Worm (Caenorhabditis elegans) whole organism, L3 larva: ENCODE measurements around the gene F22E12.1.

ENCODE experiments used
- ZK546.5 ChIP-seq: sonication (generic microtip); optimal IDR thresholded peaks from 2 replicates; lab custom pipeline; 2017; ENCODE audit warnings: missing biosample characterization, missing genetic modification characterization
- aly-2 ChIP-seq: fragments of 150-350 bp; optimal IDR thresholded peaks from 2 replicates; lab custom pipeline; 2014; ENCODE audit warnings: missing biosample characterization, missing genetic modification characterization
- ama-1 ChIP-seq: fragments of 150-350 bp; optimal IDR thresholded peaks from 2 replicates; lab custom pipeline; 2018
- ceh-16 ChIP-seq: sonication (generic microtip); optimal IDR thresholded peaks from 2 replicates; lab custom pipeline; 2017; ENCODE audit warnings: missing biosample characterization, missing genetic modification characterization
- ceh-28 ChIP-seq: fragments of 150-350 bp; optimal IDR thresholded peaks from 2 replicates; lab custom pipeline; 2014; ENCODE audit warnings: missing biosample characterization, missing genetic modification reagents, missing genetic modification characterization
- ceh-9 ChIP-seq: sonication (generic microtip); optimal IDR thresholded peaks from 2 replicates; lab custom pipeline; 2018; ENCODE audit warnings: missing biosample characterization, missing genetic modification characterization
- egl-27 ChIP-seq: sonication (generic microtip); optimal IDR thresholded peaks from 4 replicates; lab custom pipeline; 2017; ENCODE audit warnings: missing biosample characterization, missing genetic modification reagents, missing genetic modification characterization
- egl-5 ChIP-seq: fragments of 150-350 bp; optimal IDR thresholded peaks from 2 replicates; lab custom pipeline; 2017; ENCODE audit warnings: missing biosample characterization, missing genetic modification reagents, missing genetic modification characterization, inconsistent platforms
- elt-1 ChIP-seq: fragments of 150-350 bp; optimal IDR thresholded peaks from 2 replicates; lab custom pipeline; 2014; ENCODE audit warnings: missing biosample characterization, missing genetic modification characterization
- elt-2 ChIP-seq: sonication (generic microtip); optimal IDR thresholded peaks from 2 replicates; lab custom pipeline; 2016; ENCODE audit warnings: missing genetic modification reagents, mild to moderate bottlenecking, missing genetic modification characterization, missing compliant biosample characterization
- eor-1 ChIP-seq, 2 experiments: fragments of 150-350 bp; optimal IDR thresholded peaks; 2 replicates each; lab custom pipeline; 2014 to 2018; ENCODE audit warnings: missing biosample characterization in 2 of 2, missing genetic modification characterization in 2 of 2
- fkh-2 ChIP-seq: fragments of 150-350 bp; optimal IDR thresholded peaks from 2 replicates; lab custom pipeline; 2014; ENCODE audit warnings: missing biosample characterization, missing genetic modification reagents, missing genetic modification characterization
- fos-1 ChIP-seq: fragments of 150-350 bp; optimal IDR thresholded peaks from 2 replicates; lab custom pipeline; 2014; ENCODE audit warnings: missing biosample characterization, missing genetic modification characterization
- hmg-11 ChIP-seq: sonication (generic microtip); optimal IDR thresholded peaks from 2 replicates; lab custom pipeline; 2016; ENCODE audit warnings: missing genetic modification characterization, missing compliant biosample characterization
- jun-1 ChIP-seq: fragments of 150-350 bp; optimal IDR thresholded peaks from 2 replicates; lab custom pipeline; 2014; ENCODE audit warnings: missing biosample characterization, missing genetic modification reagents, missing genetic modification characterization
- lin-15B ChIP-seq: fragments of 150-350 bp; optimal IDR thresholded peaks from 2 replicates; lab custom pipeline; 2014; ENCODE audit warnings: missing biosample characterization, missing genetic modification characterization
- lsy-12 ChIP-seq: sonication (generic microtip); optimal IDR thresholded peaks from 2 replicates; lab custom pipeline; 2016; ENCODE audit warnings: mild to moderate bottlenecking, missing genetic modification characterization, missing compliant biosample characterization
- mdl-1 ChIP-seq: fragments of 150-350 bp; optimal IDR thresholded peaks from 2 replicates; lab custom pipeline; 2014; ENCODE audit warnings: missing biosample characterization, missing genetic modification characterization
- nfya-1 ChIP-seq: sonication (generic microtip); optimal IDR thresholded peaks from 2 replicates; lab custom pipeline; 2017; ENCODE audit warnings: missing genetic modification characterization, mild to moderate bottlenecking, missing compliant biosample characterization, antibody characterized with exemption, moderate library complexity; ENCODE audit not compliant: insufficient read depth
- nhr-23 ChIP-seq: fragments of 150-350 bp; optimal IDR thresholded peaks from 2 replicates; lab custom pipeline; 2014; ENCODE audit warnings: missing biosample characterization, missing genetic modification reagents, missing genetic modification characterization
- nhr-237 ChIP-seq: fragments of 150-350 bp; optimal IDR thresholded peaks from 2 replicates; lab custom pipeline; 2014; ENCODE audit warnings: missing biosample characterization, missing genetic modification characterization
- nhr-43 ChIP-seq: sonication (generic microtip); optimal IDR thresholded peaks from 2 replicates; lab custom pipeline; 2016; ENCODE audit warnings: mild to moderate bottlenecking, missing genetic modification characterization, missing compliant biosample characterization; ENCODE audit not compliant: poor library complexity, severe bottlenecking
- nhr-67 ChIP-seq: fragments of 150-350 bp; optimal IDR thresholded peaks from 2 replicates; lab custom pipeline; 2014; ENCODE audit warnings: missing biosample characterization, missing genetic modification characterization
- nhr-77 ChIP-seq: fragments of 150-350 bp; optimal IDR thresholded peaks from 2 replicates; lab custom pipeline; 2014; ENCODE audit warnings: missing biosample characterization, missing genetic modification characterization
- pha-4 ChIP-seq: fragments of 150-350 bp; optimal IDR thresholded peaks from 2 replicates; lab custom pipeline; 2014; ENCODE audit warnings: missing biosample characterization, missing genetic modification reagents, missing genetic modification characterization
- pqm-1 ChIP-seq: fragments of 150-350 bp; optimal IDR thresholded peaks from 2 replicates; lab custom pipeline; 2017; ENCODE audit warnings: missing biosample characterization, missing genetic modification characterization, inconsistent platforms
- sea-2 ChIP-seq: fragments of 150-350 bp; sonication (generic microtip); optimal IDR thresholded peaks from 4 replicates; lab custom pipeline; 2014; ENCODE audit warnings: missing biosample characterization, missing genetic modification reagents, missing genetic modification characterization
- skn-1 ChIP-seq: fragments of 150-350 bp; optimal IDR thresholded peaks from 2 replicates; lab custom pipeline; 2014; ENCODE audit warnings: missing biosample characterization, missing genetic modification characterization
- snpc-4 ChIP-seq: fragments of 150-350 bp; optimal IDR thresholded peaks from 2 replicates; lab custom pipeline; 2014; ENCODE audit warnings: missing biosample characterization, missing genetic modification characterization
- unc-62 ChIP-seq: fragments of 150-350 bp; sonication (generic microtip); optimal IDR thresholded peaks from 4 replicates; lab custom pipeline; 2014; ENCODE audit warnings: missing biosample characterization, missing genetic modification reagents, missing genetic modification characterization
- ztf-11 ChIP-seq: fragments of 150-350 bp; optimal IDR thresholded peaks from 2 replicates; lab custom pipeline; 2014; ENCODE audit warnings: missing biosample characterization, missing genetic modification characterization

Gene F22E12.1

DNA sequence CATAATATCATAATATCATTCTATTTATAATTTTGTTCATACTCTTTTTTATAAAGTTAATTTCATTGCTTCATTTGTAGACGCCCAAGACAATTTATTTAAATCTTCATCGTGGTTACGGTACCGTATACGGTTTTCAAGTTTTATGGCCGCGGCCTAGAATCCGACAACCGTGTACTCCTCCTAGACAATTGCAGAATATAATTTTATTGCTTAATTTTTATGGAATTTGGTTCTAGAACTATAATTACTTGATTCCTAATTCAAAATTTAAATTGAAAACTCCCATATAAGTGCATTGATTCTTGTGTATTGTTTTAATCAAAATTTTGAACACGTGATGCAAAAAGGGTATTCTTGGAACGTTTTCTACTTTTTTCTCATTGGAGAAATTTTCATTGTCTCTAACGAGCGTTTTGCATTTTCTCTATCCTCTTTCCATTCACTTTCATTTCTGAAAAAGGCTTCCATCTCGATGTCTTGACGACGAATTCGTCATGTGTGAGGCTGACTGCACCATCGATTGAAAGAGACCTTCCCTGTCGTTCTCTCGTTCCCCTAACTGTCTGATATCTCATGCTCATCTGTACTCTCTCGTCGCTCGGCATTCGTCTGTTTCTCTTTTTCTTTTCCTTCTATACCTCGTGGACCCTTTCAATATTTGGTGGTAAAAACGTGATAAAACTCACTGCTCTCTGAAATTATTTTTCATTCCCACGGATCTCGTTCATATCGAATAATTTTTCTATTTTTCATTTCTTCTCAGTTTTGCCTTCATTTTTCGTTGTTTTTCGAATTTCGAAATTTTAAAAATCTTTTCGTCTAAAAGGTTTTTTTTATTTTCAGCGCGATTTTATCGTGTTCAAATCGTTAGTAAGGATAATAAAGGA lies 15.8 kb downstream of the F22E12.1 start, which contains the start of gene pap-1:
Gene pap-1, plus strand, starts transcription at position 840 of the 890 bp plus-strand sequence.
- TF ChIP-seq ceh-28 (tag; lab: Kevin White, UChicago) (peak; percentile 76), nhr-237 (tag; lab: Kevin White, UChicago) (no peak), lin-15B (tag; lab: Kevin White, UChicago) (peak; percentile 1), pha-4 (tag; lab: Kevin White, UChicago) (peak; percentile 3), nfya-1 (tag; lab: Kevin White, UChicago) (peak; percentile 49), pqm-1 (tag; lab: Kevin White, UChicago) (no peak), elt-1 (tag; lab: Kevin White, UChicago) (no peak), mdl-1 (tag; lab: Kevin White, UChicago) (no peak), hmg-11 (tag; lab: Kevin White, UChicago) (peak; percentile 60), nhr-43 (tag; lab: Kevin White, UChicago) (peak; percentile 15), elt-2 (tag; lab: Kevin White, UChicago) (peak; percentile 21)

DNA sequence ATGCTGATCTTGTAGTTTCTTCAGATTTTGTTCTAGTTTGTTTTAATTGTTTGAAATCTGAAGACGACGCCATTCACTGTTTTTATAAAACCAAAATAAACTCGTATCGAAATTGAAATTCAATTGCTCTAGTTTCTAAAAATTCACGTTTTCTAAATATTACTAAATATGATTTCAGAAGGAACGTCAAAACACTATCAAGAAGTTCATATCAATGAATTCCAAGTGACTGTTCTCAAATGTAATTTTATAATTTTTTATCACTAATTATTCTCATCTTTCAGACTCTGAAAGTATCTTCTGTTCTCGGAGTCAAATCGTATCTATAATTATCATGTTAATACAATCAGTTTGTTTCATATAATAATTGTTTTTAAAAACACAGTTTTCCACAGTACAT lies 16.4 kb downstream of the F22E12.1 start, which contains the start of gene snf-10:
Gene snf-10, minus strand, starts transcription at position 101 of the 400 bp plus-strand sequence.
- no peak for TF ChIP-seq elt-2 (tag; lab: Kevin White, UChicago)
- TF ChIP-seq fos-1 (tag; lab: Kevin White, UChicago) = no peak
- TF ChIP-seq ceh-16 (tag; lab: Kevin White, UChicago) = no peak

DNA sequence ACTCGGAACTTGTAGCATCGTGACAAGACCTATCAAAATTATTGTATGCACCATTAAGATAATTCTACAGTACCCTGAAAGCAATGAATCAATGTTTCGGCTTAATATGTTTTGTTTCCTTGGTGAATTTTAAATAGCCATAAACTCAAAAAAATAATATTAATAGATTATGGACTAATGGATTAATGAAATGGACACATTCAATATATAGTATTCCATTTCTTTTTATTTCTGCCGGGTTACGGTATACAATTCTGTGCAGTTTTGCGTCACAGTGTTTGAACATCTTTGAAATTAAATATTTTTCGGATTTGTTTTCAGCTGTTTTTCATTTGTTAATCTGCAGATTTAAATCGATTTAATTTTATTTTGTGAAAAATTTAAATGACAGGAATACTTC lies 20.5 kb downstream of the F22E12.1 start, which contains the start of gene set-22:
Gene set-22, plus strand, starts transcription at position 301 of the 400 bp plus-strand sequence.
- TF ChIP-seq skn-1 (tag; lab: Kevin White, UChicago) (no peak), fkh-2 (tag; lab: Kevin White, UChicago) (no peak), ama-1 (lab: Kevin White, UChicago) (no peak), egl-27 (tag; lab: Kevin White, UChicago) (no peak), ceh-9 (no peak), nhr-67 (no peak), pqm-1 (tag; lab: Kevin White, UChicago) (no peak), ZK546.5 (tag; lab: Kevin White, UChicago) (no peak), nhr-43 (tag; lab: Kevin White, UChicago) (no peak), eor-1 (tag; optimal IDR thresholded peaks at IDR 0.05; lab: Kevin White, UChicago) (no peak), nhr-77 (no peak), nhr-237 (tag; lab: Kevin White, UChicago) (no peak), ztf-11 (no peak), unc-62 (no peak), lin-15B (tag; lab: Kevin White, UChicago) (no peak), snpc-4 (tag; lab: Kevin White, UChicago) (no peak), nhr-23 (tag; lab: Kevin White, UChicago) (no peak), egl-5 (tag; lab: Kevin White, UChicago) (no peak), lsy-12 (tag; lab: Kevin White, UChicago) (no peak), aly-2 (tag; lab: Kevin White, UChicago) (no peak)

ce11 chrV:10435198-10435597 lies 21.9 kb downstream of the F22E12.1 start:
- TF ChIP-seq jun-1 (tag; lab: Kevin White, UChicago) (no peak), pqm-1 (tag; lab: Kevin White, UChicago) (peak; percentile 50), elt-2 (tag; lab: Kevin White, UChicago) (peak; percentile 57)

DNA sequence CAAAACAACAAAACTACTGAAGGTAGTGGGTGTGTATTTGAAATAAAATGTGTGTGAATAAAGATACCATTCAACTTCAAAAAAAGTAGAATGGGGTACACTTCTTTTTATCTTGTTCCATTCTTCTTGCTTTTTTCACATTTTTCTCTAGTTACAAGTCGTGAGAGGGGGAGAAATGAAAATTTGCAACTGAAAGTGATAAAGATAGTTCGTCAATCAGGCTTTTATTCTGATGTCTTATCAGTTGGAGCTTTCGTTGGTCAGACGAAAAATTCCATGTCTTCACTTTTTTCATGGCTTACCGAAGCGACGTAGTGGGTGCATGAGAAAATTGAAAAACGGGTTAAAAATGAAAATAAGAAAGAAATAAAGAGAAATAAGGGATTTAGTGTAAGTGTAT lies 23.4 kb downstream of the F22E12.1 start, which contains the start of gene Y32F6A.4:
Gene Y32F6A.4, minus strand, starts transcription at position 347 of the 400 bp plus-strand sequence.
- TF ChIP-seq jun-1 (tag; lab: Kevin White, UChicago) (no peak), sea-2 (no peak), elt-2 (tag; lab: Kevin White, UChicago) (peak; percentile 76), hmg-11 (tag; lab: Kevin White, UChicago) (no peak), eor-1 (tag; optimal IDR thresholded peaks at IDR 0.05; lab: Kevin White, UChicago) (no peak), pqm-1 (tag; lab: Kevin White, UChicago) (peak; percentile 23), ceh-9 (no peak), fkh-2 (tag; lab: Kevin White, UChicago) (no peak)
